Fruit fly (Drosophila melanogaster) whole organism, embryonic: Measurements from ENCODE around the gene boil.

Experiments
- CG11456 ChIP-seq: fragments of 200-800 bp; sonication (Bioruptor generic); IDR thresholded peaks from 3 replicates; pipeline ENCODE4 v1.3.6; 2022; ENCODE audit warnings: missing biosample characterization, missing genetic modification characterization
- CG11560 ChIP-seq: fragments of 200-800 bp; sonication (Bioruptor generic); IDR thresholded peaks from 3 replicates; pipeline ENCODE4 v1.3.6; 2022; ENCODE audit warnings: missing biosample characterization, missing genetic modification characterization
- CG11695 ChIP-seq: fragments of 200-800 bp; sonication (Bioruptor generic); IDR thresholded peaks from 3 replicates; pipeline ENCODE4 v1.3.6; 2022; ENCODE audit warnings: missing biosample characterization, missing genetic modification characterization
- CG12155 ChIP-seq: fragments of 200-800 bp; sonication (Bioruptor generic); optimal IDR thresholded peaks from 3 replicates; lab custom pipeline; 2016; ENCODE audit warnings: missing biosample characterization, missing genetic modification characterization
- CG1792 ChIP-seq: fragments of 200-800 bp; sonication (Bioruptor generic); optimal IDR thresholded peaks from 2 replicates; lab custom pipeline; 2016; ENCODE audit warnings: missing biosample characterization, missing genetic modification characterization
- CG18476 ChIP-seq: fragments of 200-800 bp; sonication (Bioruptor generic); optimal IDR thresholded peaks from 2 replicates; lab custom pipeline; 2016; ENCODE audit warnings: missing biosample characterization, mild to moderate bottlenecking, missing genetic modification characterization
- CG2678 ChIP-seq: fragments of 200-800 bp; sonication (Bioruptor generic); optimal IDR thresholded peaks from 3 replicates; lab custom pipeline; 2019; ENCODE audit warnings: missing biosample characterization, mild to moderate bottlenecking, missing genetic modification characterization, moderate library complexity
- CG30020 ChIP-seq: fragments of 200-800 bp; optimal IDR thresholded peaks from 2 replicates; lab custom pipeline; 2019; ENCODE audit warnings: missing biosample characterization, mild to moderate bottlenecking, missing genetic modification characterization, moderate library complexity
- CG32772 ChIP-seq: fragments of 200-800 bp; sonication (Bioruptor generic); IDR thresholded peaks from 2 replicates; pipeline ENCODE4 v1.3.6; 2022; ENCODE audit warnings: missing biosample characterization, missing genetic modification characterization
- CG3838 ChIP-seq: fragments of 200-800 bp; sonication (Bioruptor generic); optimal IDR thresholded peaks from 3 replicates; lab custom pipeline; 2016; ENCODE audit warnings: missing biosample characterization, missing genetic modification characterization
- CG3847 ChIP-seq: fragments of 200-800 bp; sonication (Bioruptor generic); IDR thresholded peaks from 2 replicates; pipeline ENCODE4 v1.3.6; 2022; ENCODE audit warnings: missing biosample characterization, missing genetic modification characterization
- CG5180 ChIP-seq: fragments of 200-800 bp; sonication (Bioruptor generic); optimal IDR thresholded peaks from 3 replicates; lab custom pipeline; 2017; ENCODE audit warnings: missing biosample characterization, missing genetic modification characterization, mild to moderate bottlenecking, moderate library complexity, missing genetic modification reagents
- CG7271 ChIP-seq: fragments of 200-800 bp; sonication (Bioruptor generic); optimal IDR thresholded peaks from 2 replicates; lab custom pipeline; 2018; ENCODE audit warnings: missing biosample characterization, mild to moderate bottlenecking, missing genetic modification characterization, moderate library complexity
- CG9797 ChIP-seq: fragments of 200-800 bp; sonication (Bioruptor generic); optimal IDR thresholded peaks from 3 replicates; lab custom pipeline; 2018; ENCODE audit warnings: missing biosample characterization, mild to moderate bottlenecking, missing genetic modification characterization
- Chrac-16 ChIP-seq: fragments of 200-800 bp; sonication (Bioruptor generic); optimal IDR thresholded peaks from 3 replicates; lab custom pipeline; 2016; ENCODE audit warnings: missing biosample characterization, missing genetic modification characterization
- CoRest ChIP-seq: fragments of 200-800 bp; sonication (Bioruptor generic); optimal IDR thresholded peaks from 3 replicates; lab custom pipeline; 2018; ENCODE audit warnings: missing biosample characterization, mild to moderate bottlenecking, missing genetic modification characterization, moderate library complexity
- D19A ChIP-seq: fragments of 200-800 bp; optimal IDR thresholded peaks from 3 replicates; lab custom pipeline; 2019; ENCODE audit warnings: missing biosample characterization, mild to moderate bottlenecking, missing genetic modification characterization, moderate library complexity
- Dfd ChIP-seq, 2 experiments: fragments of >200 bp; optimal IDR thresholded peaks; 2 replicates each; lab custom pipeline; 2017; ENCODE audit warnings: missing biosample characterization in 2 of 2, missing genetic modification characterization in 2 of 2
- Drgx ChIP-seq: fragments of 200-800 bp; sonication (Bioruptor generic); IDR thresholded peaks from 2 replicates; pipeline ENCODE4 v1.3.6; 2022; ENCODE audit warnings: missing biosample characterization, missing genetic modification characterization
- E2f2 ChIP-seq: fragments of 200-800 bp; sonication (Bioruptor generic); IDR thresholded peaks from 2 replicates; pipeline ENCODE4 v1.3.6; 2022; ENCODE audit warnings: missing biosample characterization, missing genetic modification characterization
- HLH3B ChIP-seq: fragments of 200-800 bp; sonication (Bioruptor generic); IDR thresholded peaks from 2 replicates; pipeline ENCODE4 v1.3.6; 2022; ENCODE audit warnings: missing biosample characterization, missing genetic modification characterization
- Hey ChIP-seq: fragments of 200-800 bp; sonication (Bioruptor generic); optimal IDR thresholded peaks from 3 replicates; lab custom pipeline; 2018; ENCODE audit warnings: missing biosample characterization, mild to moderate bottlenecking, missing genetic modification characterization
- HmgD ChIP-seq: fragments of 200-800 bp; sonication (Bioruptor generic); optimal IDR thresholded peaks from 3 replicates; lab custom pipeline; 2016; ENCODE audit warnings: missing biosample characterization, missing genetic modification characterization
- Hmr ChIP-seq: fragments of 200-800 bp; sonication (Bioruptor generic); optimal IDR thresholded peaks from 3 replicates; lab custom pipeline; 2017; ENCODE audit warnings: mild to moderate bottlenecking, missing biosample characterization, missing genetic modification reagents, missing genetic modification characterization
- Hr51 ChIP-seq, 2 experiments: fragments of 200-800 bp; sonication (Bioruptor generic); optimal IDR thresholded peaks; 2 replicates in 1 of 2; 3 replicates in 1 of 2; lab custom pipeline; 2016 to 2018; ENCODE audit warnings: missing biosample characterization in 2 of 2, missing genetic modification characterization in 2 of 2, mild to moderate bottlenecking in 1 of 2, moderate library complexity in 1 of 2
- Neu2 ChIP-seq: fragments of 200-800 bp; sonication (Bioruptor generic); optimal IDR thresholded peaks from 3 replicates; lab custom pipeline; 2016; ENCODE audit warnings: missing biosample characterization, missing genetic modification characterization, borderline replicate concordance
- Nf-YB ChIP-seq: fragments of 200-800 bp; sonication (Bioruptor generic); optimal IDR thresholded peaks from 3 replicates; lab custom pipeline; 2019; ENCODE audit warnings: missing biosample characterization, mild to moderate bottlenecking, missing genetic modification characterization, moderate library complexity
- Rfx ChIP-seq: fragments of 200-800 bp; sonication (Bioruptor generic); IDR thresholded peaks from 2 replicates; pipeline ENCODE4 v1.3.6; 2022; ENCODE audit warnings: missing biosample characterization, missing genetic modification characterization
- Sin3A ChIP-seq: fragments of >200 bp; optimal IDR thresholded peaks from 2 replicates; lab custom pipeline; 2018
- Six4 ChIP-seq: fragments of 200-800 bp; sonication (Bioruptor generic); optimal IDR thresholded peaks from 2 replicates; lab custom pipeline; 2016; ENCODE audit warnings: missing biosample characterization, missing genetic modification characterization
- ac ChIP-seq: fragments of 200-800 bp; sonication (Bioruptor generic); optimal IDR thresholded peaks from 3 replicates; lab custom pipeline; 2017; ENCODE audit warnings: missing biosample characterization, mild to moderate bottlenecking, missing genetic modification characterization
- ato ChIP-seq: fragments of 200-800 bp; sonication (Bioruptor generic); IDR thresholded peaks from 2 replicates; pipeline ENCODE4 v1.3.6; 2022; ENCODE audit warnings: missing biosample characterization, missing genetic modification characterization; ENCODE audit not compliant: partially characterized antibody
- br ChIP-seq: fragments of >200 bp; optimal IDR thresholded peaks from 2 replicates; lab custom pipeline; 2017
- cato ChIP-seq: fragments of 200-800 bp; sonication (Bioruptor generic); optimal IDR thresholded peaks from 2 replicates; lab custom pipeline; 2016; ENCODE audit warnings: missing biosample characterization, missing genetic modification characterization, borderline replicate concordance
- fd64A ChIP-seq: fragments of 200-800 bp; sonication (Bioruptor generic); optimal IDR thresholded peaks from 3 replicates; lab custom pipeline; 2018; ENCODE audit warnings: missing biosample characterization, mild to moderate bottlenecking, missing genetic modification characterization
- ham ChIP-seq: fragments of 200-800 bp; sonication (Bioruptor generic); IDR thresholded peaks from 2 replicates; pipeline ENCODE4 v1.3.6; 2022; ENCODE audit warnings: missing biosample characterization, missing genetic modification characterization
- her ChIP-seq: fragments of 200-800 bp; sonication (Bioruptor generic); optimal IDR thresholded peaks from 2 replicates; lab custom pipeline; 2016; ENCODE audit warnings: missing biosample characterization, missing genetic modification characterization
- hkb ChIP-seq, 2 experiments: fragments of 200-800 bp in 1 of 2; fragments of >200 bp in 1 of 2; sonication (Bioruptor generic) in 1 of 2; IDR thresholded peaks in 1 of 2; optimal IDR thresholded peaks in 1 of 2; 2 replicates each; pipeline versions ENCODE4 v1.3.6 to Lab custom; 2017 to 2022; ENCODE audit warnings: missing biosample characterization in 1 of 2, missing genetic modification characterization in 1 of 2
- lbe ChIP-seq: fragments of 200-800 bp; sonication (Bioruptor generic); optimal IDR thresholded peaks from 2 replicates; lab custom pipeline; 2016; ENCODE audit warnings: missing biosample characterization, mild to moderate bottlenecking, missing genetic modification characterization
- lmd ChIP-seq: fragments of 200-800 bp; sonication (Bioruptor generic); IDR thresholded peaks from 2 replicates; pipeline ENCODE4 v1.3.6; 2022; ENCODE audit warnings: missing biosample characterization, missing genetic modification characterization
- oc ChIP-seq: fragments of 200-800 bp; sonication (Bioruptor generic); optimal IDR thresholded peaks from 2 replicates; lab custom pipeline; 2018; ENCODE audit warnings: missing biosample characterization, mild to moderate bottlenecking, missing genetic modification characterization, moderate library complexity
- odd ChIP-seq: fragments of 200-800 bp; sonication (Bioruptor generic); optimal IDR thresholded peaks from 2 replicates; lab custom pipeline; 2017; ENCODE audit warnings: missing biosample characterization, mild to moderate bottlenecking, missing genetic modification characterization
- p53 ChIP-seq: fragments of 200-800 bp; sonication (Bioruptor generic); optimal IDR thresholded peaks from 2 replicates; lab custom pipeline; 2016; ENCODE audit warnings: missing biosample characterization, missing genetic modification characterization
- ranshi ChIP-seq: fragments of 200-800 bp; sonication (Bioruptor generic); IDR thresholded peaks from 2 replicates; pipeline ENCODE4 v1.3.6; 2022; ENCODE audit warnings: missing biosample characterization, missing genetic modification characterization
- run ChIP-seq: fragments of 200-800 bp; sonication (Bioruptor generic); optimal IDR thresholded peaks from 3 replicates; lab custom pipeline; 2018; ENCODE audit warnings: missing biosample characterization, mild to moderate bottlenecking, missing genetic modification characterization
- schlank ChIP-seq: fragments of 200-800 bp; sonication (Bioruptor generic); optimal IDR thresholded peaks from 2 replicates; lab custom pipeline; 2018; ENCODE audit warnings: missing biosample characterization, mild to moderate bottlenecking, missing genetic modification characterization
- sima ChIP-seq: fragments of 200-800 bp; sonication (Bioruptor generic); optimal IDR thresholded peaks from 2 replicates; lab custom pipeline; 2016; ENCODE audit warnings: missing biosample characterization, missing genetic modification characterization
- tgo ChIP-seq: fragments of 200-800 bp; sonication (Bioruptor generic); IDR thresholded peaks from 3 replicates; pipeline ENCODE4 v1.3.6; 2022; ENCODE audit warnings: missing biosample characterization, missing genetic modification characterization
- tin ChIP-seq: fragments of 200-800 bp; sonication (Bioruptor generic); optimal IDR thresholded peaks from 3 replicates; lab custom pipeline; 2016; ENCODE audit warnings: missing biosample characterization, missing genetic modification characterization
- tio ChIP-seq: fragments of 200-800 bp; sonication (Bioruptor generic); optimal IDR thresholded peaks from 2 replicates; lab custom pipeline; 2017; ENCODE audit warnings: missing biosample characterization, missing genetic modification characterization, inconsistent platforms
- tll ChIP-seq, 2 experiments: fragments of 200-800 bp in 1 of 2; fragments of >200 bp in 1 of 2; sonication (Bioruptor generic) in 1 of 2; optimal IDR thresholded peaks; 2 replicates each; lab custom pipeline; 2017 to 2019; ENCODE audit warnings: missing biosample characterization in 2 of 2, missing genetic modification characterization in 2 of 2, mild to moderate bottlenecking in 1 of 2, moderate library complexity in 1 of 2

The boil gene

DNA sequence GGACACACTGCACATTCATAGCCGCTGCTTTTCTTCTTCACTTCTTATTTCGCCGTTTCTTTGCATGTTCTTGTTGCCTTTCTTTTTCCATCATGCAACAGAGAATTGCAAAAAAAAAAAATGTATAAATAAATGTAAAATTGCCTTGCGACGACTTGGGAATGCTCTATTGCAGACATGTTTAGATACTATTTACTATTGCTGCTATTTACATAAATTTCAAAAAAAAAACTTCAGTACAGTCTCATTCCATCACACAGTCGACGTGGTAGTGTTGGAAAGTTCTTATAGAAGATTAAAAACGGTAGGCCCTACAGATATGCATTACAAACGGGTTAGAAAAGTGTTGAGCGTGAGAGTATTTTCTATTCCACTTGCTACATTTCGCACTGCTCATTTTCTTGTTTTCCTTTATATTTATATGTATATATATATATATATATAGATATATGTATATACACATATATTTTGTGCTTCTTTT lies 36.3 kb downstream of the boil start (continued):
- TF ChIP-seq ranshi (GFP tag; lab: Robert Waterston, UW): no peak
- no peak for TF ChIP-seq schlank (tag; lab: Kevin White, UChicago)
- TF ChIP-seq Chrac-16 (GFP tag; lab: Kevin White, UChicago): no peak
- TF ChIP-seq HmgD: no peak
- TF ChIP-seq hkb (optimal IDR thresholded peaks at IDR 0.05; lab: Kevin White, UChicago): no peak
- no peak for TF ChIP-seq hkb (GFP tag; IDR thresholded peaks at IDR 0.05; lab: Robert Waterston, UW)
- no peak for TF ChIP-seq cato (GFP tag; lab: Kevin White, UChicago)
- no peak for TF ChIP-seq CG11560 (tag; lab: Robert Waterston, UW)
- no peak for TF ChIP-seq her
- peak; percentile 97 for TF ChIP-seq D19A (tag; lab: Kevin White, UChicago)
- TF ChIP-seq CG32772: peak; percentile 52; the same call in 1 of the 2 replicates
- TF ChIP-seq Hmr (GFP tag; lab: Kevin White, UChicago): no peak
- no peak for TF ChIP-seq odd (GFP tag; lab: Kevin White, UChicago)
- 0 out of 3 replicates have a peak, but pooled peaks have one; percentile 14 for TF ChIP-seq CG11695
- no peak for TF ChIP-seq Rfx
- no peak for TF ChIP-seq Dfd (GFP tag; optimal IDR thresholded peaks at IDR 0.05; lab: Kevin White, UChicago)
- no peak for TF ChIP-seq ham (GFP tag; lab: Robert Waterston, UW)
- TF ChIP-seq tgo: no peak
- TF ChIP-seq sima (GFP tag; lab: Kevin White, UChicago): no peak
- no peak for TF ChIP-seq oc
- TF ChIP-seq CG18476: no peak
- TF ChIP-seq CG30020: no peak
- TF ChIP-seq Sin3A (lab: Kevin White, UChicago): no peak
- TF ChIP-seq Neu2: no peak
- TF ChIP-seq p53 (GFP tag; lab: Kevin White, UChicago): no peak
- TF ChIP-seq Nf-YB (GFP tag; lab: Kevin White, UChicago): no peak
- TF ChIP-seq E2f2 (GFP tag; lab: Robert Waterston, UW): no peak
- no peak for TF ChIP-seq CG5180 (GFP tag; lab: Kevin White, UChicago)
- TF ChIP-seq fd64A (GFP tag; lab: Kevin White, UChicago): no peak
- TF ChIP-seq HLH3B (GFP tag; lab: Robert Waterston, UW): 0 out of 2 replicates have a peak, but pooled peaks have one; percentile 9
- TF ChIP-seq CG7271: no peak
- TF ChIP-seq CG3847 (GFP tag; lab: Robert Waterston, UW): no peak
- no peak for TF ChIP-seq run (tag; lab: Kevin White, UChicago)
- TF ChIP-seq CG3838 (GFP tag; lab: Kevin White, UChicago): no peak
- no peak for TF ChIP-seq tin (GFP tag; lab: Kevin White, UChicago)
- no peak for TF ChIP-seq Six4 (GFP tag; lab: Kevin White, UChicago)
- TF ChIP-seq Hey (tag; lab: Kevin White, UChicago): no peak
- TF ChIP-seq tio (GFP tag; lab: Kevin White, UChicago): no peak
- no peak for TF ChIP-seq br (lab: Kevin White, UChicago)
- TF ChIP-seq CoRest (tag; lab: Kevin White, UChicago): no peak
- TF ChIP-seq lmd (GFP tag; lab: Robert Waterston, UW): peak; percentile 30; the same call in 1 of the 2 replicates
- TF ChIP-seq ac (GFP tag; lab: Kevin White, UChicago): no peak
- TF ChIP-seq lbe (GFP tag; lab: Kevin White, UChicago): peak; percentile 29
- TF ChIP-seq CG2678 (tag; lab: Kevin White, UChicago): peak; percentile 22
- no peak for TF ChIP-seq tll (GFP tag; optimal IDR thresholded peaks at IDR 0.05; lab: Kevin White, UChicago)
- TF ChIP-seq ato (GFP tag; lab: Robert Waterston, UW): no peak
- TF ChIP-seq Hr51 (GFP tag; optimal IDR thresholded peaks at IDR 0.05; lab: Kevin White, UChicago): peak in 1 of 2 experiments; percentile 9
- no peak for TF ChIP-seq CG9797 (GFP tag; lab: Kevin White, UChicago)
- peak; percentile 64 for TF ChIP-seq Drgx (GFP tag; lab: Robert Waterston, UW)
- no peak for TF ChIP-seq CG1792 (GFP tag; lab: Kevin White, UChicago)
- no peak for TF ChIP-seq CG12155 (GFP tag; lab: Kevin White, UChicago)
- TF ChIP-seq CG11456 (GFP tag; lab: Robert Waterston, UW): no peak
